Worm (Caenorhabditis elegans) whole organism, L4/young adult: ENCODE data around the gene B0238.9.

Experiments
- W03F9.2 ChIP-seq: fragments of 150-350 bp; optimal IDR thresholded peaks from 2 replicates; lab custom pipeline; 2014; ENCODE audit warnings: missing biosample characterization, missing genetic modification characterization
- dao-5 ChIP-seq: sonication (generic microtip); optimal IDR thresholded peaks from 2 replicates; lab custom pipeline; 2016; ENCODE audit warnings: missing genotype, missing genetic modification characterization, moderate library complexity, missing compliant biosample characterization
- him-1 ChIP-seq: sonication (generic microtip); optimal IDR thresholded peaks from 2 replicates; lab custom pipeline; 2016; ENCODE audit warnings: missing genotype, missing genetic modification reagents, missing genetic modification characterization, missing compliant biosample characterization

- TF ChIP-seq dao-5 (tag; lab: Kevin White, UChicago) (no peak), him-1 (no peak), W03F9.2 (tag; lab: Kevin White, UChicago) (no peak)
These were observed 5.3 kb downstream of the B0238.9 start for ce11 chrV:5272619-5273074.
